Worm (Caenorhabditis elegans) whole organism, mixed stage, embryonic: ENCODE measurements around the gene F17H10.4.

Experiments used
- M03D4.4 ChIP-seq: sonication (generic microtip); optimal IDR thresholded peaks from 2 replicates; lab custom pipeline; 2017; ENCODE audit warnings: mild to moderate bottlenecking, missing genetic modification characterization, missing compliant biosample characterization
- bed-3 ChIP-seq: fragments of 200-800 bp; sonication (Bioruptor generic); optimal IDR thresholded peaks from 3 replicates; lab custom pipeline; 2018; ENCODE audit warnings: mild to moderate bottlenecking, missing genetic modification characterization, moderate library complexity, missing compliant biosample characterization
- blmp-1 ChIP-seq: fragments of 150-350 bp; optimal IDR thresholded peaks from 2 replicates; lab custom pipeline; 2014; ENCODE audit warnings: missing biosample characterization, missing genetic modification characterization
- ceh-43 ChIP-seq: fragments of 200-800 bp; sonication (Bioruptor generic); optimal IDR thresholded peaks from 2 replicates; lab custom pipeline; 2018; ENCODE audit warnings: mild to moderate bottlenecking, missing genetic modification characterization, moderate library complexity, missing compliant biosample characterization
- ceh-83 ChIP-seq: fragments of 200-800 bp; sonication (Bioruptor generic); optimal IDR thresholded peaks from 2 replicates; lab custom pipeline; 2018; ENCODE audit warnings: mild to moderate bottlenecking, missing genetic modification characterization, missing compliant biosample characterization
- ces-1 ChIP-seq: fragments of 150-350 bp; optimal IDR thresholded peaks from 2 replicates; lab custom pipeline; 2014; ENCODE audit warnings: missing biosample characterization, missing genetic modification reagents, missing genetic modification characterization
- cnd-1 ChIP-seq: fragments of 200-800 bp; sonication (Bioruptor generic); optimal IDR thresholded peaks from 2 replicates; lab custom pipeline; 2018; ENCODE audit warnings: mild to moderate bottlenecking, missing genetic modification characterization, missing compliant biosample characterization
- elt-1 ChIP-seq: sonication (generic microtip); optimal IDR thresholded peaks from 2 replicates; lab custom pipeline; 2017; ENCODE audit warnings: missing genetic modification characterization, mild to moderate bottlenecking, missing compliant biosample characterization, antibody characterized with exemption, moderate library complexity, borderline replicate concordance; ENCODE audit not compliant: insufficient read depth
- elt-3 ChIP-seq: fragments of 150-350 bp; optimal IDR thresholded peaks from 2 replicates; lab custom pipeline; 2014; ENCODE audit warnings: missing biosample characterization, missing genetic modification characterization
- flh-1 ChIP-seq: fragments of 200-800 bp; sonication (Bioruptor generic); optimal IDR thresholded peaks from 2 replicates; lab custom pipeline; 2018; ENCODE audit warnings: mild to moderate bottlenecking, missing genetic modification characterization, moderate library complexity, missing compliant biosample characterization
- ham-2 ChIP-seq: fragments of 200-800 bp; sonication (Bioruptor generic); optimal IDR thresholded peaks from 2 replicates; lab custom pipeline; 2018; ENCODE audit warnings: mild to moderate bottlenecking, missing genetic modification characterization, missing compliant biosample characterization
- hlh-1 ChIP-seq: fragments of 150-350 bp; optimal IDR thresholded peaks from 2 replicates; lab custom pipeline; 2014; ENCODE audit warnings: missing biosample characterization, missing genetic modification reagents, missing genetic modification characterization
- lin-13 ChIP-seq: fragments of 150-350 bp; optimal IDR thresholded peaks from 2 replicates; lab custom pipeline; 2014; ENCODE audit warnings: missing biosample characterization, missing genetic modification characterization
- lsy-2 ChIP-seq: fragments of 150-350 bp; optimal IDR thresholded peaks from 2 replicates; lab custom pipeline; 2014; ENCODE audit warnings: missing biosample characterization, missing genetic modification characterization
- mab-5 ChIP-seq: fragments of 150-350 bp; optimal IDR thresholded peaks from 2 replicates; lab custom pipeline; 2014; ENCODE audit warnings: missing biosample characterization, missing genetic modification characterization
- mep-1 ChIP-seq: fragments of 150-350 bp; optimal IDR thresholded peaks from 2 replicates; lab custom pipeline; 2017; ENCODE audit warnings: missing biosample characterization, missing genetic modification reagents, missing genetic modification characterization, inconsistent platforms
- mls-2 ChIP-seq: sonication (generic microtip); optimal IDR thresholded peaks from 2 replicates; lab custom pipeline; 2016; ENCODE audit warnings: mild to moderate bottlenecking, missing genetic modification characterization, moderate library complexity, missing compliant biosample characterization
- nhr-2 ChIP-seq: fragments of 150-350 bp; optimal IDR thresholded peaks from 2 replicates; lab custom pipeline; 2014; ENCODE audit warnings: missing biosample characterization, missing genetic modification characterization
- nhr-237 ChIP-seq: fragments of 150-350 bp; optimal IDR thresholded peaks from 2 replicates; lab custom pipeline; 2014; ENCODE audit warnings: missing biosample characterization, missing genetic modification characterization
- nhr-28 ChIP-seq: fragments of 150-350 bp; optimal IDR thresholded peaks from 2 replicates; lab custom pipeline; 2014; ENCODE audit warnings: missing biosample characterization, missing genetic modification characterization
- nhr-76 ChIP-seq: sonication (generic microtip); optimal IDR thresholded peaks from 2 replicates; lab custom pipeline; 2017; ENCODE audit warnings: missing biosample characterization, missing genetic modification characterization
- snpc-4 ChIP-seq: fragments of 150-350 bp; optimal IDR thresholded peaks from 2 replicates; lab custom pipeline; 2014; ENCODE audit warnings: missing biosample characterization, missing genetic modification characterization
- tbx-8 ChIP-seq: fragments of 200-800 bp; sonication (Bioruptor generic); optimal IDR thresholded peaks from 2 replicates; lab custom pipeline; 2018; ENCODE audit warnings: mild to moderate bottlenecking, missing genetic modification characterization, moderate library complexity, missing compliant biosample characterization
- unc-120 ChIP-seq: sonication (generic microtip); optimal IDR thresholded peaks from 2 replicates; lab custom pipeline; 2017; ENCODE audit warnings: missing genetic modification characterization, missing compliant biosample characterization; ENCODE audit not compliant: poor library complexity, severe bottlenecking
- unc-39 ChIP-seq: fragments of 150-350 bp; optimal IDR thresholded peaks from 2 replicates; lab custom pipeline; 2014; ENCODE audit warnings: missing biosample characterization, missing genetic modification characterization
- unc-62 ChIP-seq: fragments of 150-350 bp; optimal IDR thresholded peaks from 2 replicates; lab custom pipeline; 2014; ENCODE audit warnings: missing biosample characterization, missing genetic modification reagents, missing genetic modification characterization
- zip-8 ChIP-seq: fragments of 150-350 bp; optimal IDR thresholded peaks from 2 replicates; lab custom pipeline; 2014; ENCODE audit warnings: missing biosample characterization, missing genetic modification characterization
- ztf-11 ChIP-seq: fragments of 150-350 bp; optimal IDR thresholded peaks from 2 replicates; lab custom pipeline; 2014; ENCODE audit warnings: missing biosample characterization, missing genetic modification characterization

The F17H10.4 gene

ce11 chrX:13090665-13091064, 35.7 kb downstream of the F17H10.4 start, which contains the start of gene R03G8.3:
R03G8.3 (plus strand) TSS chrX:13090965.
- TF ChIP-seq ztf-11 (tag; lab: Kevin White, UChicago) (no peak), mep-1 (tag; lab: Kevin White, UChicago) (no peak), ceh-43 (no peak), mls-2 (tag; lab: Kevin White, UChicago) (no peak), cnd-1 (tag; lab: Kevin White, UChicago) (no peak), ham-2 (GFP tag; lab: Kevin White, UChicago) (no peak), elt-3 (no peak), lsy-2 (tag; lab: Kevin White, UChicago) (no peak), unc-120 (tag; lab: Kevin White, UChicago) (no peak), mab-5 (no peak)

- no peak for TF ChIP-seq elt-3
- TF ChIP-seq ham-2 (GFP tag; lab: Kevin White, UChicago): no peak
- TF ChIP-seq lin-13 (tag; lab: Kevin White, UChicago): no peak
These were observed 37.8 kb downstream of the F17H10.4 start for ce11 chrX:13088539-13088938.

- TF ChIP-seq nhr-2 (tag; lab: Kevin White, UChicago) (no peak), ceh-83 (GFP tag; lab: Kevin White, UChicago) (no peak)
These were observed 42.0 kb downstream of the F17H10.4 start, which contains the start of gene R03G8.1 for ce11 chrX:13084273-13084672. R03G8.1 (plus strand) TSS chrX:13084573.

ce11 chrX:13082326-13082725, 44.0 kb downstream of the F17H10.4 start, which contains the start of gene str-10:
str-10 (plus strand) TSS chrX:13082626.
- TF ChIP-seq tbx-8 (GFP tag; lab: Kevin White, UChicago): no peak
- TF ChIP-seq flh-1 (GFP tag; lab: Kevin White, UChicago): no peak
- TF ChIP-seq nhr-76 (tag; lab: Kevin White, UChicago): no peak
- TF ChIP-seq ztf-11 (tag; lab: Kevin White, UChicago): no peak
- no peak for TF ChIP-seq bed-3 (GFP tag; lab: Kevin White, UChicago)
- TF ChIP-seq unc-39 (tag; lab: Kevin White, UChicago): no peak

- TF ChIP-seq hlh-1 (tag; lab: Kevin White, UChicago) (no peak), unc-62 (GFP tag; lab: Kevin White, UChicago) (no peak), M03D4.4 (tag; lab: Kevin White, UChicago) (no peak), cnd-1 (tag; lab: Kevin White, UChicago) (no peak), nhr-237 (tag; lab: Kevin White, UChicago) (no peak), lin-13 (tag; lab: Kevin White, UChicago) (no peak), snpc-4 (tag; lab: Kevin White, UChicago) (no peak), blmp-1 (tag; lab: Kevin White, UChicago) (no peak), elt-1 (tag; lab: Kevin White, UChicago) (no peak), nhr-28 (no peak), ham-2 (GFP tag; lab: Kevin White, UChicago) (no peak), ces-1 (GFP tag; lab: Kevin White, UChicago) (no peak), zip-8 (tag; lab: Kevin White, UChicago) (no peak), ztf-11 (tag; lab: Kevin White, UChicago) (no peak), mab-5 (no peak), nhr-76 (tag; lab: Kevin White, UChicago) (no peak), unc-120 (tag; lab: Kevin White, UChicago) (no peak), ceh-83 (GFP tag; lab: Kevin White, UChicago) (no peak), mep-1 (tag; lab: Kevin White, UChicago) (no peak), elt-3 (no peak)
- TF ChIP-seq, all 35 proteins: peak for 0
These were observed 48.4 kb downstream of the F17H10.4 start, which contains the start of gene K03A11.4 for ce11 chrX:13077872-13078271. K03A11.4 (plus strand) TSS chrX:13078172.
